Worm (Caenorhabditis elegans) whole organism, L3 larva: ENCODE data around the gene dnj-22.

Source experiments
- R02D3.7 ChIP-seq: fragments of 150-350 bp; optimal IDR thresholded peaks from 2 replicates; lab custom pipeline; 2014; ENCODE audit warnings: missing biosample characterization, missing genetic modification characterization
- ZK546.5 ChIP-seq: sonication (generic microtip); optimal IDR thresholded peaks from 2 replicates; lab custom pipeline; 2017; ENCODE audit warnings: missing biosample characterization, missing genetic modification characterization
- ama-1 ChIP-seq: fragments of 150-350 bp; optimal IDR thresholded peaks from 2 replicates; lab custom pipeline; 2018
- daf-12 ChIP-seq: fragments of 150-350 bp; optimal IDR thresholded peaks from 2 replicates; lab custom pipeline; 2014; ENCODE audit warnings: missing biosample characterization, missing genetic modification reagents, missing genetic modification characterization
- elt-1 ChIP-seq: fragments of 150-350 bp; optimal IDR thresholded peaks from 2 replicates; lab custom pipeline; 2014; ENCODE audit warnings: missing biosample characterization, missing genetic modification characterization
- elt-3 ChIP-seq, 3 experiments: fragments of 150-350 bp in 1 of 3; sonication (generic microtip) in 2 of 3; optimal IDR thresholded peaks; 2 replicates in 2 of 3; 4 replicates in 1 of 3; lab custom pipeline; 2014 to 2017; ENCODE audit warnings: missing biosample characterization in 3 of 3, missing genetic modification characterization in 3 of 3
- eor-1 ChIP-seq, 2 experiments: fragments of 150-350 bp; optimal IDR thresholded peaks; 2 replicates each; lab custom pipeline; 2014 to 2018; ENCODE audit warnings: missing biosample characterization in 2 of 2, missing genetic modification characterization in 2 of 2
- fkh-2 ChIP-seq: fragments of 150-350 bp; optimal IDR thresholded peaks from 2 replicates; lab custom pipeline; 2014; ENCODE audit warnings: missing biosample characterization, missing genetic modification reagents, missing genetic modification characterization
- jun-1 ChIP-seq: fragments of 150-350 bp; optimal IDR thresholded peaks from 2 replicates; lab custom pipeline; 2014; ENCODE audit warnings: missing biosample characterization, missing genetic modification reagents, missing genetic modification characterization
- lin-15B ChIP-seq: fragments of 150-350 bp; optimal IDR thresholded peaks from 2 replicates; lab custom pipeline; 2014; ENCODE audit warnings: missing biosample characterization, missing genetic modification characterization
- lsy-12 ChIP-seq: sonication (generic microtip); optimal IDR thresholded peaks from 2 replicates; lab custom pipeline; 2016; ENCODE audit warnings: mild to moderate bottlenecking, missing genetic modification characterization, missing compliant biosample characterization
- nhr-23 ChIP-seq: fragments of 150-350 bp; optimal IDR thresholded peaks from 2 replicates; lab custom pipeline; 2014; ENCODE audit warnings: missing biosample characterization, missing genetic modification reagents, missing genetic modification characterization
- nhr-237 ChIP-seq: fragments of 150-350 bp; optimal IDR thresholded peaks from 2 replicates; lab custom pipeline; 2014; ENCODE audit warnings: missing biosample characterization, missing genetic modification characterization
- nhr-25 ChIP-seq: sonication (generic microtip); optimal IDR thresholded peaks from 2 replicates; lab custom pipeline; 2017; ENCODE audit warnings: missing biosample characterization, missing genetic modification characterization
- nhr-43 ChIP-seq: sonication (generic microtip); optimal IDR thresholded peaks from 2 replicates; lab custom pipeline; 2016; ENCODE audit warnings: mild to moderate bottlenecking, missing genetic modification characterization, missing compliant biosample characterization; ENCODE audit not compliant: poor library complexity, severe bottlenecking
- nhr-76 ChIP-seq: fragments of 150-350 bp; sonication (generic microtip); optimal IDR thresholded peaks from 5 replicates; lab custom pipeline; 2014; ENCODE audit warnings: missing biosample characterization, missing genetic modification characterization
- sea-2 ChIP-seq: fragments of 150-350 bp; sonication (generic microtip); optimal IDR thresholded peaks from 4 replicates; lab custom pipeline; 2014; ENCODE audit warnings: missing biosample characterization, missing genetic modification reagents, missing genetic modification characterization
- skn-1 ChIP-seq: fragments of 150-350 bp; optimal IDR thresholded peaks from 2 replicates; lab custom pipeline; 2014; ENCODE audit warnings: missing biosample characterization, missing genetic modification characterization
- snpc-4 ChIP-seq: fragments of 150-350 bp; optimal IDR thresholded peaks from 2 replicates; lab custom pipeline; 2014; ENCODE audit warnings: missing biosample characterization, missing genetic modification characterization
- unc-39 ChIP-seq: sonication (generic microtip); optimal IDR thresholded peaks from 4 replicates; lab custom pipeline; 2017; ENCODE audit warnings: missing biosample characterization, missing genetic modification characterization

Gene dnj-22

ce11 chrV:8413432-8414021 lies 48.4 kb downstream of the dnj-22 start, which contains the start of gene vha-18:
TSS of gene vha-18 (minus strand) at chrV:8413482.
- TF ChIP-seq snpc-4 (tag; lab: Kevin White, UChicago) (no peak), lin-15B (tag; lab: Kevin White, UChicago) (no peak), nhr-76 (tag; lab: Kevin White, UChicago) (no peak), nhr-23 (tag; lab: Kevin White, UChicago) (no peak), R02D3.7 (no peak), daf-12 (tag; lab: Kevin White, UChicago) (no peak), lsy-12 (tag; lab: Kevin White, UChicago) (no peak), eor-1 (tag; optimal IDR thresholded peaks at IDR 0.05; lab: Kevin White, UChicago) (no peak), ama-1 (no peak), sea-2 (GFP tag; lab: Kevin White, UChicago) (no peak), nhr-237 (tag; lab: Kevin White, UChicago) (no peak), unc-39 (no peak), jun-1 (tag; lab: Kevin White, UChicago) (no peak), skn-1 (tag; lab: Kevin White, UChicago) (no peak), elt-3 (tag; optimal IDR thresholded peaks at IDR 0.05; lab: Kevin White, UChicago) (no peak), elt-1 (tag; lab: Kevin White, UChicago) (no peak), nhr-25 (tag; lab: Kevin White, UChicago) (no peak), nhr-43 (tag; lab: Kevin White, UChicago) (no peak), fkh-2 (tag; lab: Kevin White, UChicago) (no peak), ZK546.5 (tag; lab: Kevin White, UChicago) (no peak)
